Worm (Caenorhabditis elegans): ENCODE data around the gene srx-135.

ce11 chrV:13848379-13848778, 10.6 kb upstream of the srx-135 start, which contains the start of gene srx-133:
- TF ChIP-seq R02D3.7 (tag; optimal IDR thresholded peaks at IDR 0.05) = no peak
- no peak for TF ChIP-seq nhr-11 (tag; optimal IDR thresholded peaks at IDR 0.05)
- no peak for TF ChIP-seq nhr-25 (tag; optimal IDR thresholded peaks at IDR 0.05)
- TF ChIP-seq lin-39 (tag; optimal IDR thresholded peaks at IDR 0.05) = no peak
- no peak for TF ChIP-seq ceh-16 (tag; optimal IDR thresholded peaks at IDR 0.05)
- TF ChIP-seq ceh-82 (tag; optimal IDR thresholded peaks at IDR 0.05) = no peak
- TF ChIP-seq lin-11 (tag; optimal IDR thresholded peaks at IDR 0.05) = no peak
- TF ChIP-seq nhr-237 (tag; optimal IDR thresholded peaks at IDR 0.05) = no peak
- no peak for TF ChIP-seq aly-2 (tag; optimal IDR thresholded peaks at IDR 0.05)
- TF ChIP-seq ama-1 (optimal IDR thresholded peaks at IDR 0.05) = no peak
- TF ChIP-seq crh-2 (tag; optimal IDR thresholded peaks at IDR 0.05) = no peak
- TF ChIP-seq nhr-12 (tag; optimal IDR thresholded peaks at IDR 0.05) = no peak
- no peak for TF ChIP-seq egl-27 (tag; optimal IDR thresholded peaks at IDR 0.05)
- TF ChIP-seq zag-1 (tag; optimal IDR thresholded peaks at IDR 0.05) = no peak
